Worm (Caenorhabditis elegans): ENCODE data around the gene F25A2.1.

DNA sequence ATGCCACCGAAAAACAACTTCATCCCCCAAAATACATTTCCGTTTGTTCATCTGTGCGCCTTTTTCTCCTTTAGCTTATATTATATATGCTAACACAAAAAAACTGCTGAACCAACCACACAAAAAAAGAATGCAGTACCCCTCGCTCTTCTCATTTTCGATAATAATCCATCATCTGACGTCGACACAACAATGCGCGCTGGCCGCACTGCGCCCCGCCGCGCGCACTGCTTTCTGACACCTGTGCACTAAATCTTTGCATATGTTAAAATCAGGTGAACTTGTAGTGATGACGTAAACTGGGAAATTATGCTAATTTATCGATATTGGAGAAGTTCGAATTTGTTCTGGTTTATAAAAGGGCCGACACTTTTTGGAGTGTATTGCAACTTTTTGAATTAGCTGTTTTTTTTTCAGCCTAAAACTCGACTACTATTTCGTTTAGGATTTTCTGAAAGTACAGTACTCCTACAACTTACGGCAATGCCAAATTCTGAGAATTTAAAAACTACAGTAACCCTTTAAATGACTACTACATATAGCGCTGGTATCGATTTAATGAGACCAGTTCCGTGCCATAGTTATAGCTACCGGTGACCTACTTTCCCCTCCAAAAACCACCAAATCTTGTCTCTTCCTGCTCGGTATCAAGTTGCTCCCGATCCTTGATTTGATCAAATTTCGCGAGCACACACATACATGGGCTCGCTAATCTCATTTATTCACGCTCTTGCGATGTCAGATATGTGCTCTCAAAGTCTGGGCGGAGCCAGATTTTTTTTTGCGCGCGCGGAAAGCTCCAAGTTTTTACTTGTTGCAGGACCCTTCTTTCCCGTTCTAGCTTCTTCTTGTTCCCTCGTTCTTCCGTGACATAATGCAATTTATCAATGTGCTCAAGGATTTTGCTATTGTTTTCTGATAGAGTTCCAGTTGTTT lies 29.4 kb upstream of the F25A2.1 start:
- no peak for TF ChIP-seq mab-5 (tag; optimal IDR thresholded peaks at IDR 0.05)
- no peak for TF ChIP-seq blmp-1 (tag; optimal IDR thresholded peaks at IDR 0.05)
- TF ChIP-seq ztf-11 (tag; optimal IDR thresholded peaks at IDR 0.05), result no peak
- no peak for TF ChIP-seq nhr-28 (tag; optimal IDR thresholded peaks at IDR 0.05)
- TF ChIP-seq bed-3 (GFP tag; optimal IDR thresholded peaks at IDR 0.05), result no peak
- no peak for TF ChIP-seq pha-4 (tag; optimal IDR thresholded peaks at IDR 0.05)
- TF ChIP-seq nhr-12 (tag; optimal IDR thresholded peaks at IDR 0.05), result no peak
- TF ChIP-seq unc-62 (GFP tag; optimal IDR thresholded peaks at IDR 0.05), result no peak
- TF ChIP-seq lin-13 (tag; optimal IDR thresholded peaks at IDR 0.05), result no peak
- no peak for TF ChIP-seq snpc-4 (tag; optimal IDR thresholded peaks at IDR 0.05)
- no peak for TF ChIP-seq tbx-8 (GFP tag; optimal IDR thresholded peaks at IDR 0.05)
